Worm (Caenorhabditis elegans): Measurements from ENCODE around the gene cpt-6.

Gene cpt-6

ce11 chrV:6517305-6518224, 23.8 kb upstream of the cpt-6 start (continued):
- TF ChIP-seq egrh-3 (GFP tag; IDR thresholded peaks at IDR 0.05) (no peak), hlh-26 (GFP tag; conservative IDR thresholded peaks at IDR 0.05) (no peak), tlf-1 (GFP tag; optimal IDR thresholded peaks at IDR 0.05) (no peak), athp-1 (tag; optimal IDR thresholded peaks at IDR 0.05) (no peak), hsf-1 (GFP tag; IDR thresholded peaks at IDR 0.05) (no peak), nhr-80 (tag; optimal IDR thresholded peaks at IDR 0.05) (no peak), nhr-179 (tag; optimal IDR thresholded peaks at IDR 0.05) (no peak)

ce11 chrV:6516491-6517304, 23.0 kb upstream of the cpt-6 start, which contains the start of gene mdh-1:
mdh-1 (minus strand) TSS chrV:6516526.
- TF ChIP-seq zfh-2 (GFP tag; conservative IDR thresholded peaks at IDR 0.05) (no peak), tbx-9 (tag; optimal IDR thresholded peaks at IDR 0.05; ENCODE audit: borderline replicate concordance) (no peak), pha-4 (tag; optimal IDR thresholded peaks at IDR 0.05) (peak; percentile 77), ceh-27 (GFP tag; optimal IDR thresholded peaks at IDR 0.05) (peak; percentile 26), dox-1 (GFP tag; IDR thresholded peaks at IDR 0.05) (0 out of 2 replicates have a peak, but pooled peaks have one; percentile 10), C06A6.2 (GFP tag; conservative IDR thresholded peaks at IDR 0.05) (no peak), ama-1 (optimal IDR thresholded peaks at IDR 0.05) (peak; percentile 44), ama-1 (GFP tag; optimal IDR thresholded peaks at IDR 0.05) (no peak), let-526 (GFP tag; IDR thresholded peaks at IDR 0.05) (peak; percentile 49; the same call in 1 of the 2 replicates), K12H6.12 (tag; optimal IDR thresholded peaks at IDR 0.05) (peak; percentile 4), F57A8.1 (GFP tag; optimal IDR thresholded peaks at IDR 0.05) (no peak), mcd-1 (GFP tag; IDR thresholded peaks at IDR 0.05) (peak; percentile 44; the same call in 1 of the 2 replicates), attf-5 (GFP tag; optimal IDR thresholded peaks at IDR 0.05) (peak; percentile 8), hsf-1 (GFP tag; IDR thresholded peaks at IDR 0.05) (no peak), nfyb-1 (GFP tag; IDR thresholded peaks at IDR 0.05) (peak; percentile 40; the same call in 1 of the 2 replicates), lin-54 (GFP tag; optimal IDR thresholded peaks at IDR 0.05) (peak; percentile 5), Y95B8A.8 (GFP tag; IDR thresholded peaks at IDR 0.05) (peak; percentile 43; the same call in 1 of the 2 replicates), let-607 (tag; optimal IDR thresholded peaks at IDR 0.05) (peak in 1 of 2 experiments; percentile 24), D2030.7 (GFP tag; IDR thresholded peaks at IDR 0.05) (0 out of 2 replicates have a peak, but pooled peaks have one; percentile 17), pbrm-1 (GFP tag; IDR thresholded peaks at IDR 0.05) (0 out of 2 replicates have a peak, but pooled peaks have one; percentile 2), ZK185.1 (tag; optimal IDR thresholded peaks at IDR 0.05; ENCODE audit: poor library complexity, severe bottlenecking) (peak; percentile 4), nhr-80 (tag; optimal IDR thresholded peaks at IDR 0.05) (peak; percentile 60), ceh-91 (GFP tag; IDR thresholded peaks at IDR 0.05) (no peak), tbp1 (GFP tag; optimal IDR thresholded peaks at IDR 0.05) (no peak)

ce11 chrV:6515344-6515743, 21.6 kb upstream of the cpt-6 start:
- TF ChIP-seq bed-1 (GFP tag; IDR thresholded peaks at IDR 0.05) (0 out of 2 replicates have a peak, but pooled peaks have one; percentile 27), attf-6 (GFP tag; IDR thresholded peaks at IDR 0.05) (no peak), nfya-2 (GFP tag; IDR thresholded peaks at IDR 0.05) (0 out of 2 replicates have a peak, but pooled peaks have one; percentile 34), hmg-20 (GFP tag; IDR thresholded peaks at IDR 0.05) (peak; percentile 4; the same call in 1 of the 2 replicates), egl-44 (GFP tag; IDR thresholded peaks at IDR 0.05) (no peak), madf-3 (GFP tag; IDR thresholded peaks at IDR 0.05) (peak; percentile 55; the same call in 1 of the 2 replicates), ZK185.1 (tag; optimal IDR thresholded peaks at IDR 0.05; ENCODE audit: poor library complexity, severe bottlenecking) (peak; percentile 59), K11D2.4 (GFP tag; IDR thresholded peaks at IDR 0.05) (no peak), him-1 (tag; optimal IDR thresholded peaks at IDR 0.05) (no peak), nhr-27 (tag; optimal IDR thresholded peaks at IDR 0.05) (no peak), ceh-27 (GFP tag; optimal IDR thresholded peaks at IDR 0.05) (no peak), mel-28 (tag; optimal IDR thresholded peaks at IDR 0.05; ENCODE audit: borderline replicate concordance) (no peak), lsy-27 (tag; optimal IDR thresholded peaks at IDR 0.05; ENCODE audit: borderline replicate concordance, insufficient read depth) (no peak), B0336.3 (GFP tag; IDR thresholded peaks at IDR 0.05) (peak; percentile 37; the same call in 1 of the 2 replicates), pha-4 (tag; optimal IDR thresholded peaks at IDR 0.05) (peak; percentile 21)
